Fruit fly (Drosophila melanogaster) whole organism, embryonic: ENCODE measurements around the gene Dad1.

Source experiments
- Adf1 ChIP-seq: fragments of 200-800 bp; sonication (Bioruptor generic); IDR thresholded peaks from 2 replicates; pipeline ENCODE4 v1.3.6; 2022; ENCODE audit warnings: missing biosample characterization, missing genetic modification characterization
- Asciz ChIP-seq: fragments of 200-800 bp; sonication (Bioruptor generic); optimal IDR thresholded peaks from 2 replicates; lab custom pipeline; 2017; ENCODE audit warnings: missing biosample characterization, mild to moderate bottlenecking, missing genetic modification characterization, missing genetic modification reagents
- Bgb ChIP-seq: fragments of 200-800 bp; sonication (Bioruptor generic); IDR thresholded peaks from 2 replicates; pipeline ENCODE4 v1.3.6; 2022; ENCODE audit warnings: missing biosample characterization, missing genetic modification characterization; ENCODE audit not compliant: partially characterized antibody
- CG10543 ChIP-seq: fragments of 200-800 bp; sonication (Bioruptor generic); optimal IDR thresholded peaks from 3 replicates; lab custom pipeline; 2017; ENCODE audit warnings: missing biosample characterization, mild to moderate bottlenecking, missing genetic modification characterization, moderate library complexity
- CG11560 ChIP-seq: fragments of 200-800 bp; sonication (Bioruptor generic); IDR thresholded peaks from 3 replicates; pipeline ENCODE4 v1.3.6; 2022; ENCODE audit warnings: missing biosample characterization, missing genetic modification characterization
- CG11696 ChIP-seq: fragments of 200-800 bp; sonication (Bioruptor generic); IDR thresholded peaks from 2 replicates; pipeline ENCODE4 v1.3.6; 2022; ENCODE audit warnings: missing biosample characterization, missing genetic modification characterization
- CG12104 ChIP-seq: fragments of 200-800 bp; sonication (Bioruptor generic); optimal IDR thresholded peaks from 3 replicates; lab custom pipeline; 2016; ENCODE audit warnings: missing biosample characterization, missing genetic modification characterization
- CG12236 ChIP-seq: fragments of 200-800 bp; sonication (Bioruptor generic); optimal IDR thresholded peaks from 2 replicates; lab custom pipeline; 2016; ENCODE audit warnings: missing biosample characterization, missing genetic modification characterization
- CG14014 ChIP-seq: fragments of 200-800 bp; sonication (Bioruptor generic); IDR thresholded peaks from 2 replicates; pipeline ENCODE4 v1.3.6; 2022; ENCODE audit warnings: missing biosample characterization, missing genetic modification characterization
- CG16815 ChIP-seq: fragments of 200-800 bp; sonication (Bioruptor generic); optimal IDR thresholded peaks from 3 replicates; lab custom pipeline; 2017; ENCODE audit warnings: missing biosample characterization, mild to moderate bottlenecking, missing genetic modification characterization
- CG17186 ChIP-seq: fragments of 200-800 bp; sonication (Bioruptor generic); optimal IDR thresholded peaks from 3 replicates; lab custom pipeline; 2017; ENCODE audit warnings: missing biosample characterization, missing genetic modification reagents, missing genetic modification characterization
- CG17328 ChIP-seq: fragments of 200-800 bp; sonication (Bioruptor generic); IDR thresholded peaks from 2 replicates; pipeline ENCODE4 v1.3.6; 2022; ENCODE audit warnings: missing biosample characterization, missing genetic modification characterization
- CG2120 ChIP-seq: fragments of 200-800 bp; sonication (Bioruptor generic); optimal IDR thresholded peaks from 3 replicates; lab custom pipeline; 2016; ENCODE audit warnings: missing biosample characterization, missing genetic modification characterization
- CG30020 ChIP-seq: fragments of 200-800 bp; optimal IDR thresholded peaks from 2 replicates; lab custom pipeline; 2019; ENCODE audit warnings: missing biosample characterization, mild to moderate bottlenecking, missing genetic modification characterization, moderate library complexity
- CG30431 ChIP-seq: fragments of 200-800 bp; sonication (Bioruptor generic); optimal IDR thresholded peaks from 2 replicates; lab custom pipeline; 2017; ENCODE audit warnings: missing biosample characterization, missing genetic modification characterization
- CG42726 ChIP-seq: fragments of 200-800 bp; sonication (Bioruptor generic); IDR thresholded peaks from 2 replicates; pipeline ENCODE4 v1.3.6; 2022; ENCODE audit warnings: missing biosample characterization, missing genetic modification characterization; ENCODE audit not compliant: partially characterized antibody
- CG4360 ChIP-seq: fragments of 200-800 bp; sonication (Bioruptor generic); IDR thresholded peaks from 2 replicates; pipeline ENCODE4 v1.3.6; 2022; ENCODE audit warnings: missing biosample characterization, missing genetic modification characterization
- CG7745 ChIP-seq: fragments of 200-800 bp; sonication (Bioruptor generic); optimal IDR thresholded peaks from 2 replicates; lab custom pipeline; 2018; ENCODE audit warnings: missing biosample characterization, mild to moderate bottlenecking, missing genetic modification characterization, moderate library complexity
- CG7987 ChIP-seq: fragments of 200-800 bp; sonication (Bioruptor generic); optimal IDR thresholded peaks from 2 replicates; lab custom pipeline; 2018; ENCODE audit warnings: missing biosample characterization, mild to moderate bottlenecking, missing genetic modification characterization, moderate library complexity
- CG9876 ChIP-seq: fragments of 200-800 bp; sonication (Bioruptor generic); optimal IDR thresholded peaks from 2 replicates; lab custom pipeline; 2016; ENCODE audit warnings: missing biosample characterization, missing genetic modification characterization
- CoRest ChIP-seq: fragments of 200-800 bp; sonication (Bioruptor generic); optimal IDR thresholded peaks from 3 replicates; lab custom pipeline; 2018; ENCODE audit warnings: missing biosample characterization, mild to moderate bottlenecking, missing genetic modification characterization, moderate library complexity
- Dbx ChIP-seq: fragments of 200-800 bp; sonication (Bioruptor generic); IDR thresholded peaks from 3 replicates; pipeline ENCODE4 v1.3.6; 2022; ENCODE audit warnings: missing biosample characterization, missing genetic modification characterization
- Ets97D ChIP-seq: fragments of 200-800 bp; sonication (Bioruptor generic); optimal IDR thresholded peaks from 3 replicates; lab custom pipeline; 2016; ENCODE audit warnings: missing biosample characterization, missing genetic modification characterization
- Gug ChIP-seq: fragments of 200-800 bp; sonication (Bioruptor generic); IDR thresholded peaks from 4 replicates; pipeline ENCODE4 v1.3.6; 2022; ENCODE audit warnings: missing biosample characterization, missing genetic modification characterization
- H15 ChIP-seq: fragments of 200-800 bp; sonication (Bioruptor generic); IDR thresholded peaks from 3 replicates; pipeline ENCODE4 v1.3.6; 2022; ENCODE audit warnings: missing biosample characterization, missing genetic modification characterization
- Lhr ChIP-seq: fragments of 200-800 bp; sonication (Bioruptor generic); optimal IDR thresholded peaks from 3 replicates; lab custom pipeline; 2017; ENCODE audit warnings: mild to moderate bottlenecking, missing biosample characterization, missing genetic modification reagents, missing genetic modification characterization
- Max ChIP-seq: fragments of 200-800 bp; sonication (Bioruptor generic); optimal IDR thresholded peaks from 2 replicates; lab custom pipeline; 2016; ENCODE audit warnings: missing biosample characterization, mild to moderate bottlenecking, missing genetic modification characterization
- Med ChIP-seq: fragments of 200-800 bp; sonication (Bioruptor generic); peaks from one replicate; lab custom pipeline; 2016; ENCODE audit warnings: missing biosample characterization, missing genetic modification characterization, mild to moderate bottlenecking, inconsistent platforms, moderate library complexity
- Opbp ChIP-seq: fragments of 200-800 bp; sonication (Bioruptor generic); IDR thresholded peaks from 3 replicates; pipeline ENCODE4 v1.3.6; 2022; ENCODE audit warnings: missing biosample characterization, missing genetic modification characterization; ENCODE audit not compliant: partially characterized antibody
- Side ChIP-seq: fragments of 200-800 bp; sonication (Bioruptor generic); optimal IDR thresholded peaks from 2 replicates; lab custom pipeline; 2016; ENCODE audit warnings: missing biosample characterization, missing genetic modification characterization
- Sin3A ChIP-seq: fragments of >200 bp; optimal IDR thresholded peaks from 2 replicates; lab custom pipeline; 2018
- Sry-β ChIP-seq: fragments of 200-800 bp; sonication (Bioruptor generic); optimal IDR thresholded peaks from 2 replicates; lab custom pipeline; 2018; ENCODE audit warnings: missing biosample characterization, mild to moderate bottlenecking, missing genetic modification characterization, moderate library complexity
- Xbp1 ChIP-seq: fragments of 200-800 bp; sonication (Bioruptor generic); optimal IDR thresholded peaks from 3 replicates; lab custom pipeline; 2016; ENCODE audit warnings: missing biosample characterization, mild to moderate bottlenecking, missing genetic modification characterization
- abd-A ChIP-seq: fragments of 200-800 bp; sonication (Bioruptor generic); optimal IDR thresholded peaks from 3 replicates; lab custom pipeline; 2019; ENCODE audit warnings: missing biosample characterization, mild to moderate bottlenecking, missing genetic modification characterization, moderate library complexity
- aop ChIP-seq: fragments of 200-800 bp; sonication (Bioruptor generic); IDR thresholded peaks from 2 replicates; pipeline ENCODE4 v1.3.6; 2022; ENCODE audit warnings: missing biosample characterization, missing genetic modification characterization
- cas ChIP-seq: fragments of 200-800 bp; sonication (Bioruptor generic); IDR thresholded peaks from 2 replicates; pipeline ENCODE4 v1.3.6; 2022; ENCODE audit warnings: missing biosample characterization, missing genetic modification characterization
- dan ChIP-seq: fragments of 200-800 bp; sonication (Bioruptor generic); IDR thresholded peaks from 2 replicates; pipeline ENCODE4 v1.3.6; 2022; ENCODE audit warnings: missing biosample characterization, missing genetic modification characterization
- dmrt11E ChIP-seq: fragments of 200-800 bp; sonication (Bioruptor generic); optimal IDR thresholded peaks from 3 replicates; lab custom pipeline; 2018; ENCODE audit warnings: missing biosample characterization, mild to moderate bottlenecking, missing genetic modification characterization, moderate library complexity
- hbn ChIP-seq: fragments of 200-800 bp; sonication (Bioruptor generic); IDR thresholded peaks from 2 replicates; pipeline ENCODE4 v1.3.6; 2022; ENCODE audit warnings: missing biosample characterization, missing genetic modification characterization; ENCODE audit not compliant: partially characterized antibody
- klu ChIP-seq: fragments of 200-800 bp; sonication (Bioruptor generic); IDR thresholded peaks from 2 replicates; pipeline ENCODE4 v1.3.6; 2022; ENCODE audit warnings: missing biosample characterization, missing genetic modification characterization
- kni ChIP-seq: fragments of 200-800 bp; sonication (Bioruptor generic); optimal IDR thresholded peaks from 3 replicates; lab custom pipeline; 2017; ENCODE audit warnings: mild to moderate bottlenecking, missing biosample characterization, missing genetic modification reagents, missing genetic modification characterization
- lov ChIP-seq, 2 experiments: fragments of 200-800 bp in 1 of 2; fragments of >200 bp in 1 of 2; sonication (Bioruptor generic) in 1 of 2; IDR thresholded peaks in 1 of 2; optimal IDR thresholded peaks in 1 of 2; 2 replicates in 1 of 2; 3 replicates in 1 of 2; pipeline versions ENCODE4 v1.3.6 to Lab custom; 2017 to 2022; ENCODE audit warnings: missing biosample characterization in 1 of 2, missing genetic modification characterization in 1 of 2
- mld ChIP-seq: fragments of 200-800 bp; sonication (Bioruptor generic); IDR thresholded peaks from 3 replicates; pipeline ENCODE4 v1.3.6; 2022; ENCODE audit warnings: missing biosample characterization, missing genetic modification characterization; ENCODE audit not compliant: partially characterized antibody
- nau ChIP-seq: fragments of 200-800 bp; sonication (Bioruptor generic); optimal IDR thresholded peaks from 3 replicates; lab custom pipeline; 2017; ENCODE audit warnings: missing biosample characterization, mild to moderate bottlenecking, missing genetic modification characterization, missing genetic modification reagents
- org-1 ChIP-seq: fragments of 200-800 bp; sonication (Bioruptor generic); optimal IDR thresholded peaks from 2 replicates; lab custom pipeline; 2017; ENCODE audit warnings: missing biosample characterization, missing genetic modification characterization
- peb ChIP-seq: fragments of 200-800 bp; sonication (Bioruptor generic); IDR thresholded peaks from 2 replicates; pipeline ENCODE4 v1.3.6; 2022; ENCODE audit warnings: missing biosample characterization, missing genetic modification characterization
- pho ChIP-seq: fragments of 200-800 bp; sonication (Bioruptor generic); optimal IDR thresholded peaks from 2 replicates; lab custom pipeline; 2016; ENCODE audit warnings: missing biosample characterization, missing genetic modification characterization
- pnt ChIP-seq: fragments of 200-800 bp; sonication (Bioruptor generic); optimal IDR thresholded peaks from 3 replicates; lab custom pipeline; 2016; ENCODE audit warnings: missing biosample characterization, missing genetic modification characterization
- sd ChIP-seq: fragments of 200-800 bp; sonication (Bioruptor generic); optimal IDR thresholded peaks from 3 replicates; lab custom pipeline; 2018; ENCODE audit warnings: missing biosample characterization, mild to moderate bottlenecking, missing genetic modification characterization, moderate library complexity
- tll ChIP-seq, 2 experiments: fragments of 200-800 bp in 1 of 2; fragments of >200 bp in 1 of 2; sonication (Bioruptor generic) in 1 of 2; optimal IDR thresholded peaks; 2 replicates each; lab custom pipeline; 2017 to 2019; ENCODE audit warnings: missing biosample characterization in 2 of 2, missing genetic modification characterization in 2 of 2, mild to moderate bottlenecking in 1 of 2, moderate library complexity in 1 of 2

Gene Dad1

DNA sequence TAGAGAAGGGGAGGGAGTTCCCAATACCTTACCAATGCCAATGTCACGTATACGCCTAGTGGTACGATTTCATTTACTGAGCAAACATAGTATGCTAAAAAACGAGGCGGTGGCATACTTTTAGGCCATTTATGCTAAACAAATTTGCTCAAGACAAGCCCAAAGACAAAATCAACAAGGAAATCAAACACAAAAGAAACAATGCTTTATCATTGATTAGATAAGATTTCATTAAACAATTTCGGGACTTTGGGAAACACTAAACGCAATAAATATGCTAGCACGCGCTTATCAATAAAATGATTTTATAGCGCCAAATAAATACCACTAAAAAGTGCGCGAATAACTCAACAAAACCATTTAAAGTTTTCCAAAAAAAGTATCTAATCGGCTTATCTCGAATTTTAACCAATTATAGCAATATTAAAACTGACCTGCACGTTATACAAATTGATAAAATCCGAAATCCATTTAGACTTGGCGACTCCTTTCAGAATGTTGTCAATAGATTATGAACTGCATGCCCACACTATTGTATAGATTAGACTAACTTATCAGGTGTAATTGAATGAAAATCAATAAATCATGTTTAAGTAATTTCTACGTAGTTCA is 33.3 kb downstream of the Dad1 start (continued):
- no peak for TF ChIP-seq Max (GFP tag; lab: Kevin White, UChicago)
- TF ChIP-seq Opbp (GFP tag; lab: Robert Waterston, UW) = no peak
- no peak for TF ChIP-seq Lhr (GFP tag; lab: Kevin White, UChicago)
- TF ChIP-seq hbn (GFP tag; lab: Robert Waterston, UW) = no peak
- TF ChIP-seq lov (optimal IDR thresholded peaks at IDR 0.05; lab: Kevin White, UChicago) = no peak
- TF ChIP-seq lov (GFP tag; IDR thresholded peaks at IDR 0.05; lab: Robert Waterston, UW) = no peak
- peak; percentile 52; the same call in 1 of the 2 replicates for TF ChIP-seq CG14014 (GFP tag; lab: Robert Waterston, UW)
- TF ChIP-seq Bgb (GFP tag; lab: Robert Waterston, UW) = no peak
- no peak for TF ChIP-seq CG12104 (GFP tag; lab: Kevin White, UChicago)
- peak; percentile 95 for TF ChIP-seq sd
- no peak for TF ChIP-seq CG30020 (tag; lab: Kevin White, UChicago)
- TF ChIP-seq abd-A = no peak
- TF ChIP-seq CG17186 (GFP tag; lab: Kevin White, UChicago) = no peak
- TF ChIP-seq Med (GFP tag; lab: Kevin White, UChicago) = peak; percentile 86
- TF ChIP-seq H15 (GFP tag; lab: Robert Waterston, UW) = no peak
- no peak for TF ChIP-seq dan (GFP tag; lab: Robert Waterston, UW)
- TF ChIP-seq CoRest (tag; lab: Kevin White, UChicago) = peak; percentile 33
- no peak for TF ChIP-seq Adf1 (GFP tag; lab: Robert Waterston, UW)
- TF ChIP-seq pho (GFP tag; lab: Kevin White, UChicago) = no peak
- no peak for TF ChIP-seq Sry-β (GFP tag; lab: Kevin White, UChicago)
- peak; percentile 22 for TF ChIP-seq org-1 (GFP tag; lab: Kevin White, UChicago)
- TF ChIP-seq CG12236 (GFP tag; lab: Kevin White, UChicago) = no peak
- TF ChIP-seq CG11696 (GFP tag; lab: Robert Waterston, UW) = no peak
- TF ChIP-seq CG4360 (GFP tag; lab: Robert Waterston, UW) = no peak
- no peak for TF ChIP-seq pnt
- peak; percentile 39 for TF ChIP-seq Asciz (GFP tag; lab: Kevin White, UChicago)
- TF ChIP-seq Side = peak; percentile 16
- TF ChIP-seq kni (GFP tag; lab: Kevin White, UChicago) = no peak
- no peak for TF ChIP-seq Xbp1 (GFP tag; lab: Kevin White, UChicago)
- no peak for TF ChIP-seq peb (GFP tag; lab: Robert Waterston, UW)
- TF ChIP-seq Ets97D = no peak
- TF ChIP-seq klu (GFP tag; lab: Robert Waterston, UW) = no peak
- TF ChIP-seq dmrt11E (tag; lab: Kevin White, UChicago) = no peak
- TF ChIP-seq CG7987 = peak; percentile 44
- no peak for TF ChIP-seq Sin3A (lab: Kevin White, UChicago)
- no peak for TF ChIP-seq cas (GFP tag; lab: Robert Waterston, UW)
- TF ChIP-seq CG42726 = no peak
- TF ChIP-seq CG17328 (GFP tag; lab: Robert Waterston, UW) = no peak
- no peak for TF ChIP-seq tll (GFP tag; optimal IDR thresholded peaks at IDR 0.05; lab: Kevin White, UChicago)
- TF ChIP-seq CG16815 (GFP tag; lab: Kevin White, UChicago) = no peak
- no peak for TF ChIP-seq Gug (GFP tag; lab: Robert Waterston, UW)
- TF ChIP-seq CG11560 (tag; lab: Robert Waterston, UW) = no peak
- no peak for TF ChIP-seq CG7745 (tag; lab: Kevin White, UChicago)
- TF ChIP-seq CG10543 (GFP tag; lab: Kevin White, UChicago) = peak; percentile 51
- no peak for TF ChIP-seq CG30431 (GFP tag; lab: Kevin White, UChicago)
- TF ChIP-seq mld (GFP tag; lab: Robert Waterston, UW) = no peak
- no peak for TF ChIP-seq nau
- TF ChIP-seq CG2120 (GFP tag; lab: Kevin White, UChicago) = peak; percentile 36
- TF ChIP-seq Dbx (GFP tag; lab: Robert Waterston, UW) = peak; percentile 25; the same call in 1 of the 3 replicates
- TF ChIP-seq CG9876 (GFP tag; lab: Kevin White, UChicago) = no peak
- TF ChIP-seq aop (GFP tag; lab: Robert Waterston, UW) = no peak
